Fruit fly (Drosophila melanogaster) whole organism, prepupa: ENCODE data around the gene CG14715.

ENCODE experiments used
- Blimp-1 ChIP-seq: fragments of 200-800 bp; sonication (Bioruptor generic); optimal IDR thresholded peaks from 3 replicates; lab custom pipeline; 2017; ENCODE audit warnings: missing biosample characterization, missing genetic modification characterization, mild to moderate bottlenecking, moderate library complexity, missing genetic modification reagents
- CG10631 ChIP-seq: fragments of 200-800 bp; sonication (Bioruptor generic); optimal IDR thresholded peaks from 2 replicates; lab custom pipeline; 2016; ENCODE audit warnings: missing biosample characterization, missing genetic modification characterization
- CG10669 ChIP-seq: fragments of 200-800 bp; sonication (Bioruptor generic); optimal IDR thresholded peaks from 3 replicates; lab custom pipeline; 2018; ENCODE audit warnings: missing biosample characterization, mild to moderate bottlenecking, missing genetic modification characterization, moderate library complexity
- CG11294 ChIP-seq: fragments of 200-800 bp; sonication (Bioruptor generic); IDR thresholded peaks from 2 replicates; pipeline ENCODE4 v1.3.6; 2022; ENCODE audit warnings: missing biosample characterization, missing genetic modification characterization
- CG11762 ChIP-seq: fragments of 200-800 bp; sonication (Bioruptor generic); optimal IDR thresholded peaks from 3 replicates; lab custom pipeline; 2016; ENCODE audit warnings: missing biosample characterization, missing genetic modification characterization; ENCODE audit not compliant: insufficient read depth
- CG15336 ChIP-seq: fragments of 200-800 bp; sonication (Bioruptor generic); IDR thresholded peaks from 2 replicates; pipeline ENCODE4 v1.3.6; 2022; ENCODE audit warnings: missing biosample characterization, missing genetic modification characterization
- CG3032 ChIP-seq: fragments of 200-800 bp; optimal IDR thresholded peaks from 2 replicates; lab custom pipeline; 2019; ENCODE audit warnings: missing biosample characterization, mild to moderate bottlenecking, missing genetic modification characterization, moderate library complexity
- CG34406 ChIP-seq: fragments of 200-800 bp; sonication (Bioruptor generic); optimal IDR thresholded peaks from 3 replicates; lab custom pipeline; 2016; ENCODE audit warnings: missing biosample characterization, missing genetic modification characterization
- CG3919 ChIP-seq: fragments of 200-800 bp; sonication (Bioruptor generic); optimal IDR thresholded peaks from 3 replicates; lab custom pipeline; 2016; ENCODE audit warnings: missing biosample characterization, missing genetic modification characterization
- CG4318 ChIP-seq: fragments of 200-800 bp; sonication (Bioruptor generic); optimal IDR thresholded peaks from 3 replicates; lab custom pipeline; 2017; ENCODE audit warnings: missing biosample characterization, mild to moderate bottlenecking, missing genetic modification characterization
- CG6163 ChIP-seq: fragments of 200-800 bp; sonication (Bioruptor generic); IDR thresholded peaks from 3 replicates; pipeline ENCODE4 v1.3.6; 2022; ENCODE audit warnings: missing biosample characterization, missing genetic modification characterization
- CG6276 ChIP-seq: fragments of 200-800 bp; sonication (Bioruptor generic); optimal IDR thresholded peaks from 2 replicates; lab custom pipeline; 2017; ENCODE audit warnings: missing biosample characterization, mild to moderate bottlenecking, missing genetic modification characterization
- CG6792 ChIP-seq: fragments of 200-800 bp; sonication (Bioruptor generic); optimal IDR thresholded peaks from 3 replicates; lab custom pipeline; 2016; ENCODE audit warnings: missing biosample characterization, missing genetic modification characterization
- CG6808 ChIP-seq: fragments of 200-800 bp; sonication (Bioruptor generic); optimal IDR thresholded peaks from 3 replicates; lab custom pipeline; 2017; ENCODE audit warnings: missing biosample characterization, missing genetic modification characterization, mild to moderate bottlenecking, moderate library complexity, missing genetic modification reagents
- CG8632 ChIP-seq: fragments of 200-800 bp; sonication (Bioruptor generic); optimal IDR thresholded peaks from 3 replicates; lab custom pipeline; 2016; ENCODE audit warnings: missing biosample characterization, missing genetic modification characterization
- CG9139 ChIP-seq: fragments of 200-800 bp; sonication (Bioruptor generic); optimal IDR thresholded peaks from 3 replicates; lab custom pipeline; 2017; ENCODE audit warnings: missing biosample characterization, mild to moderate bottlenecking, missing genetic modification characterization
- Eip78C ChIP-seq: fragments of 200-800 bp; sonication (Bioruptor generic); peaks from one replicate; lab custom pipeline; 2016; ENCODE audit warnings: missing biosample characterization, missing genetic modification characterization
- Eip93F ChIP-seq: fragments of 200-800 bp; sonication (Bioruptor generic); optimal IDR thresholded peaks from 2 replicates; lab custom pipeline; 2016; ENCODE audit warnings: missing biosample characterization, mild to moderate bottlenecking, missing genetic modification characterization
- Ets96B ChIP-seq: fragments of 200-800 bp; optimal IDR thresholded peaks from 2 replicates; lab custom pipeline; 2019; ENCODE audit warnings: missing biosample characterization, mild to moderate bottlenecking, missing genetic modification characterization, moderate library complexity
- Hr4 ChIP-seq: fragments of 200-800 bp; sonication (Bioruptor generic); optimal IDR thresholded peaks from 3 replicates; lab custom pipeline; 2016; ENCODE audit warnings: missing biosample characterization, missing genetic modification characterization
- Met ChIP-seq: fragments of 200-800 bp; sonication (Bioruptor generic); optimal IDR thresholded peaks from 3 replicates; lab custom pipeline; 2016; ENCODE audit warnings: missing biosample characterization, missing genetic modification characterization
- OdsH ChIP-seq: fragments of 200-800 bp; sonication (Bioruptor generic); optimal IDR thresholded peaks from 3 replicates; lab custom pipeline; 2016; ENCODE audit warnings: missing biosample characterization, missing genetic modification characterization
- Smox ChIP-seq: fragments of 200-800 bp; sonication (Bioruptor generic); optimal IDR thresholded peaks from 3 replicates; lab custom pipeline; 2016; ENCODE audit warnings: missing biosample characterization, missing genetic modification characterization
- Sox102F ChIP-seq: fragments of 200-800 bp; sonication (Bioruptor generic); optimal IDR thresholded peaks from 2 replicates; lab custom pipeline; 2016; ENCODE audit warnings: missing biosample characterization, mild to moderate bottlenecking, missing genetic modification characterization
- Sox14 ChIP-seq: fragments of 200-800 bp; sonication (Bioruptor generic); optimal IDR thresholded peaks from 3 replicates; lab custom pipeline; 2016; ENCODE audit warnings: missing biosample characterization, missing genetic modification characterization
- Sox15 ChIP-seq: fragments of 200-800 bp; sonication (Bioruptor generic); optimal IDR thresholded peaks from 3 replicates; lab custom pipeline; 2016; ENCODE audit warnings: missing biosample characterization, missing genetic modification characterization
- achi ChIP-seq: fragments of 200-800 bp; sonication (Bioruptor generic); optimal IDR thresholded peaks from 3 replicates; lab custom pipeline; 2016; ENCODE audit warnings: missing biosample characterization, missing genetic modification characterization
- acj6 ChIP-seq: fragments of 200-800 bp; sonication (Bioruptor generic); optimal IDR thresholded peaks from 3 replicates; lab custom pipeline; 2016; ENCODE audit warnings: missing biosample characterization, missing genetic modification characterization
- cyc ChIP-seq: fragments of 200-800 bp; sonication (Bioruptor generic); optimal IDR thresholded peaks from 3 replicates; lab custom pipeline; 2016; ENCODE audit warnings: missing biosample characterization, missing genetic modification characterization
- eg ChIP-seq: fragments of 200-800 bp; sonication (Bioruptor generic); IDR thresholded peaks from 3 replicates; pipeline ENCODE4 v1.3.6; 2022; ENCODE audit warnings: missing biosample characterization, missing genetic modification characterization
- fd59A ChIP-seq: fragments of 200-800 bp; sonication (Bioruptor generic); optimal IDR thresholded peaks from 2 replicates; lab custom pipeline; 2017; ENCODE audit warnings: missing biosample characterization, mild to moderate bottlenecking, missing genetic modification characterization, missing genetic modification reagents
- fd85E ChIP-seq: fragments of 200-800 bp; sonication (Bioruptor generic); optimal IDR thresholded peaks from 3 replicates; lab custom pipeline; 2016; ENCODE audit warnings: missing biosample characterization, missing genetic modification characterization
- fkh ChIP-seq: fragments of 200-800 bp; sonication (Bioruptor generic); optimal IDR thresholded peaks from 3 replicates; lab custom pipeline; 2017; ENCODE audit warnings: missing biosample characterization, mild to moderate bottlenecking, missing genetic modification characterization, moderate library complexity
- lz ChIP-seq: fragments of 200-800 bp; sonication (Bioruptor generic); optimal IDR thresholded peaks from 3 replicates; lab custom pipeline; 2016; ENCODE audit warnings: missing biosample characterization, missing genetic modification characterization
- net ChIP-seq: fragments of 200-800 bp; sonication (Bioruptor generic); optimal IDR thresholded peaks from 3 replicates; lab custom pipeline; 2016; ENCODE audit warnings: missing biosample characterization, missing genetic modification characterization
- ss ChIP-seq, 2 experiments: fragments of 200-800 bp; sonication (Bioruptor generic); optimal IDR thresholded peaks; 2 replicates in 1 of 2; 3 replicates in 1 of 2; lab custom pipeline; 2017 to 2018; ENCODE audit warnings: mild to moderate bottlenecking in 2 of 2, missing biosample characterization in 2 of 2, missing genetic modification characterization in 2 of 2, moderate library complexity in 1 of 2
- svp ChIP-seq: fragments of 200-800 bp; sonication (Bioruptor generic); peaks from one replicate; lab custom pipeline; 2016; ENCODE audit warnings: missing biosample characterization, missing genetic modification characterization
- vri ChIP-seq: fragments of 200-800 bp; sonication (Bioruptor generic); optimal IDR thresholded peaks from 3 replicates; lab custom pipeline; 2016; ENCODE audit warnings: missing biosample characterization, mild to moderate bottlenecking, missing genetic modification characterization

Gene CG14715

DNA sequence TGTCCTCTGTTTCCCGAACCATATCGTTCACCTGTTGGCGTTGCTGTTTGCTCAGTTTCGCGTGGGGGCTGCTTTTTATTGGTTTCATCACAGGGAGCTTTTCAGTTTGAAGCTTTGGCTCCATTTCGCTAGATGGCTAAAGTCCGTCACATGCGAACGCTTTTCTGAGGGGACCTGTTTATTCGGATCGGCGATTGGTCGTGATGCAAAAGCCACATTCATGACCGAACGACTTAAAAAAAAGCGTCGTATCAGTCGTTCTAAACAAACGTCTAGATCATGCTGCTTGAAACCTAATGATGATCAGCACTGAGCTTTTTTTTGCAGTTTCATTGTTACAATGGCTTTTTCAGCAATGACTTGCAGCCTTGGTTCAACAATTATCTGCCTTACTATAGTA is 15.9 kb downstream of the CG14715 start, which contains the start of gene CG6908:
CG6908 (minus strand) TSS at position 152 of the 400 bp plus-strand sequence.
- TF ChIP-seq CG6163 (GFP tag; lab: Robert Waterston, UW) (no peak), Smox (GFP tag; lab: Kevin White, UChicago) (no peak), OdsH (GFP tag; lab: Kevin White, UChicago) (no peak), svp (peak; percentile 76), CG10631 (GFP tag; lab: Kevin White, UChicago) (no peak), Hr4 (GFP tag; lab: Kevin White, UChicago) (no peak), fd85E (GFP tag; lab: Kevin White, UChicago) (no peak), CG15336 (0 out of 2 replicates have a peak, but pooled peaks have one; percentile 24), cyc (GFP tag; lab: Kevin White, UChicago) (no peak), CG9139 (GFP tag; lab: Kevin White, UChicago) (no peak), eg (0 out of 3 replicates have a peak, but pooled peaks have one; percentile 30), CG11294 (no peak), vri (GFP tag; lab: Kevin White, UChicago) (peak; percentile 45), fd59A (no peak), CG3032 (tag; lab: Kevin White, UChicago) (no peak), Met (GFP tag; lab: Kevin White, UChicago) (no peak), CG6276 (GFP tag; lab: Kevin White, UChicago) (peak; percentile 16), Blimp-1 (no peak), net (no peak)
- TF ChIP-seq, all 60 proteins: peak for 5

DNA sequence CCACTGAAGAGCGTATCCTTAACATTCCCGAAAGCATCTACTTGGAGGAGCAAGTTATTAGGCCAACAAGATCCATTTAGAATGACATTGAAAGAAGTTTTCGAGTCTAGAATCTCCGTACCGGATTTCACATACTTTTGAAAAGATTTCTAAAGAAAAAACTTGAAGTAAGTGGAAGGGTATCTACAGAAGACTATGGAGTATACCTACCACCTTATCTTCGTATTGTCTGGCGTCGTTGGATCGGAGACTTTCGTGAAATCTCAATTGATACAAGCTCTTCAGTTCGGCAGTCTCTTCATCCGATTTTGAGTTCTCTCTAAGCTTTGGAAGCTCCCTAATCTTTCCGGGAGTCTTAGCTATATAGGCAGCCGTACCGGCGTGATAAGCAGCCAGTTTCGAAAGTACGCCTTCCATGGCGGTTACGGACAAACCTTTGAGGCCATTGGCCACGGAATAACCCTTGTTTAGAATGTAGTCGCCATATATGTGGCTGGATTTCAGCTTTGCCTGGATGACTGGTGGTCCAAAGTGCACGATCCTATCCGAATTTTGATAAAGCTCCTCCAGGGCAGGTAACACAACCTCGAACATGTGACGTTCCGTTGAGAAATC is 16.9 kb downstream of the CG14715 start:
- TF ChIP-seq Ets96B (tag; lab: Kevin White, UChicago) (no peak), CG6163 (GFP tag; lab: Robert Waterston, UW) (no peak), Eip93F (GFP tag; lab: Kevin White, UChicago) (no peak), CG6792 (no peak), Smox (GFP tag; lab: Kevin White, UChicago) (no peak), CG4318 (GFP tag; lab: Kevin White, UChicago) (no peak), Eip78C (GFP tag; lab: Kevin White, UChicago) (peak; percentile 9), ss (GFP tag; optimal IDR thresholded peaks at IDR 0.05; lab: Kevin White, UChicago) (no peak), CG11762 (GFP tag; lab: Kevin White, UChicago) (no peak), Hr4 (GFP tag; lab: Kevin White, UChicago) (no peak), vri (GFP tag; lab: Kevin White, UChicago) (peak; percentile 24), Met (GFP tag; lab: Kevin White, UChicago) (no peak), Sox14 (GFP tag; lab: Kevin White, UChicago) (no peak), fd85E (GFP tag; lab: Kevin White, UChicago) (no peak), CG34406 (no peak), achi (GFP tag; lab: Kevin White, UChicago) (no peak), CG3032 (tag; lab: Kevin White, UChicago) (no peak)

DNA sequence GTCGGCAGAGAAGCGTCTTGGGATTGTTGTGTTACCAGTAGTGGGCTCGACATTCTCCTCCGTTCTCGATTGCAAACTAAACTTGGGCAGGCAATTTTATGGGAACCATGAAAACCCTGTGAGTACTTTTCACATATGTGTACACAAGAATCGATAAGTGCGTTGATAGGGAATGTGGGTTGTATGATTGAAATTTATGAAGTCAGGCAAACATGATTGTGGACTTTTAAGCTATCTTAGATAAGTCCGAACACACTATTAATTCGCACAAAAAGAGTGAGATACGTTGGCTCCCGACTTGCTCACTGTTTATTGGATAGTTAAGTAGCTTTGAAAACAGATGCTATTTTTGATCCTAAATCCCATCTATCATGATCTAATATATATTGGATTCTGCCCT is 17.7 kb downstream of the CG14715 start, which contains the start of gene CG18765:
CG18765 (minus strand) TSS at position 53 of the 400 bp plus-strand sequence.
- TF ChIP-seq CG6808 (no peak), ss (GFP tag; optimal IDR thresholded peaks at IDR 0.05; lab: Kevin White, UChicago) (no peak), fkh (GFP tag; lab: Kevin White, UChicago) (peak; percentile 10)

DNA sequence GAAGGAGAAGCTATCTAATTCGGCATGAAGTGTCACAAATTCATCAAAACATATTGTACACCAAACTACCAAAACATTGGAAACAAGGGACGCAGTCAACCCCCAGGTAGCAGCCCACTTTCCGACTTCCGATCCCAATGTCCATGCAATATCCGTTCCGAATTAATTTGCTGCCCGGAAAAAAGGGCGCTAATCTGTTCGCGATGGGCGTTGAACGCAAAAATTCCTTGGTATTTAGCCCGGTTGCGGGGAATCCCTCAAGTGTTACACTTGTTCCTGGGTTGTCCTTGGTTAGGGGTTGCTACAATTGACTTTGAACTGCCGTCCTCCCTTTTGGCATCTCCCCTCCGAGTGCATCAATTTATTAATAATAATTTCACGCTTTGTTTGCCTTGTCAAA is 18.5 kb downstream of the CG14715 start:
- TF ChIP-seq Sox102F (GFP tag; lab: Kevin White, UChicago) (no peak), CG6808 (no peak), Sox15 (GFP tag; lab: Kevin White, UChicago) (no peak), Ets96B (tag; lab: Kevin White, UChicago) (no peak), CG8632 (GFP tag; lab: Kevin White, UChicago) (no peak), CG3919 (GFP tag; lab: Kevin White, UChicago) (no peak), fd59A (no peak), lz (GFP tag; lab: Kevin White, UChicago) (no peak), CG4318 (GFP tag; lab: Kevin White, UChicago) (no peak), fkh (GFP tag; lab: Kevin White, UChicago) (no peak), acj6 (GFP tag; lab: Kevin White, UChicago) (no peak), Sox14 (GFP tag; lab: Kevin White, UChicago) (no peak), Met (GFP tag; lab: Kevin White, UChicago) (no peak), CG34406 (no peak), CG11762 (GFP tag; lab: Kevin White, UChicago) (no peak), ss (GFP tag; optimal IDR thresholded peaks at IDR 0.05; lab: Kevin White, UChicago) (no peak), cyc (GFP tag; lab: Kevin White, UChicago) (no peak), CG10669 (no peak), CG3032 (tag; lab: Kevin White, UChicago) (no peak)
